Worm (Caenorhabditis elegans): Measurements from ENCODE around the gene Y25C1A.8.

DNA sequence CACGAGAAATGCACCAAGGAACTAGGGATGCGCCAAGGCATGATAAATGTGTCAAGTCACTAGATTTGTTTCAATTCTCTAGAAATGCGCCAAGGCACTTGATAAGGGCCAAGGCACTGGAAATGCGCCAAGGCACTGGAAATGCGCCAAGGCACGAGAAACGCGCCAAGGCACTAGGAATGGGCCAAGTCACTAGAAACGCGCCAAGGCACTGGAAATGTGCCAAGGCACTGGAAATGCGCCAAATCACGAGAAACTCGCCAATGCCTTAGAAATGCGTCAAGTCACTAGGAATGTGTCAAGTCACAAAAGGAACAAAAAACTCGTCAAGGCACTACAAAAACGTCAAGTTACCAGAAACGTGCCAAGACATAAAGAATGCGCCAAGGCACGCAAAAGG, 40.4 kb downstream of the Y25C1A.8 start:
- TF ChIP-seq egl-27 (tag; optimal IDR thresholded peaks at IDR 0.05), result no peak
- TF ChIP-seq ceh-63 (GFP tag; optimal IDR thresholded peaks at IDR 0.05), result no peak
- no peak for TF ChIP-seq rnt-1 (tag; optimal IDR thresholded peaks at IDR 0.05)
- no peak for TF ChIP-seq nhr-12 (tag; optimal IDR thresholded peaks at IDR 0.05)
- no peak for TF ChIP-seq nhr-77 (tag; optimal IDR thresholded peaks at IDR 0.05)
- TF ChIP-seq nhr-237 (tag; optimal IDR thresholded peaks at IDR 0.05), result no peak
- no peak for TF ChIP-seq jun-1 (tag; optimal IDR thresholded peaks at IDR 0.05)

All from whole organism, L1 larva.